Worm (Caenorhabditis elegans) whole organism, midembryonic: ENCODE data around the gene srx-66.

ENCODE experiments used
- T22C8.4 ChIP-seq: fragments of 200-800 bp; sonication (Bioruptor generic); IDR thresholded peaks from 2 replicates; pipeline ENCODE4 v1.3.6; 2022; ENCODE audit warnings: missing genetic modification characterization, missing compliant biosample characterization
- cog-1 ChIP-seq: sonication (generic microtip); optimal IDR thresholded peaks from 2 replicates; lab custom pipeline; 2016; ENCODE audit warnings: missing genetic modification characterization, missing compliant biosample characterization
- flt-1 ChIP-seq: fragments of 200-800 bp; sonication (Bioruptor generic); IDR thresholded peaks from 2 replicates; pipeline ENCODE4 v1.3.6; 2022; ENCODE audit warnings: missing genetic modification characterization, missing compliant biosample characterization
- klf-2 ChIP-seq: fragments of 200-800 bp; sonication (Bioruptor generic); conservative IDR thresholded peaks from 2 replicates; pipeline ENCODE4 v1.3.6; 2022; ENCODE audit warnings: missing genetic modification reagents, missing genetic modification characterization, missing compliant biosample characterization
- med-1 ChIP-seq: sonication (generic microtip); optimal IDR thresholded peaks from 2 replicates; lab custom pipeline; 2017; ENCODE audit warnings: missing genetic modification characterization, mild to moderate bottlenecking, missing compliant biosample characterization, antibody characterized with exemption, missing genetic modification reagents; ENCODE audit not compliant: insufficient read depth
- ref-1 ChIP-seq: fragments of 200-800 bp; sonication (Bioruptor generic); conservative IDR thresholded peaks from 2 replicates; pipeline ENCODE4 v1.3.6; 2022; ENCODE audit warnings: missing genetic modification reagents, missing genetic modification characterization, missing compliant biosample characterization
- tab-1 ChIP-seq: fragments of 200-800 bp; sonication (Bioruptor generic); IDR thresholded peaks from 2 replicates; pipeline ENCODE4 v1.3.6; 2022; ENCODE audit warnings: missing genetic modification characterization, missing compliant biosample characterization
- ztf-23 ChIP-seq: fragments of 200-800 bp; sonication (Bioruptor generic); IDR thresholded peaks from 2 replicates; pipeline ENCODE4 v1.3.6; 2022; ENCODE audit warnings: missing genetic modification reagents, missing genetic modification characterization, missing compliant biosample characterization
- ztf-29 ChIP-seq: fragments of 200-800 bp; sonication (Bioruptor generic); IDR thresholded peaks from 2 replicates; pipeline ENCODE4 v1.3.6; 2022; ENCODE audit warnings: missing genetic modification reagents, missing genetic modification characterization, missing compliant biosample characterization

The srx-66 gene

ce11 chrV:3892361-3892904, 27.0 kb upstream of the srx-66 start, which contains the start of gene C17E7.4:
C17E7.4 (plus strand) TSS chrV:3892854.
- TF ChIP-seq ztf-23 = no peak
- no peak for TF ChIP-seq ztf-29
- no peak for TF ChIP-seq klf-2 (GFP tag; lab: Robert Waterston, UW)
- TF ChIP-seq ref-1 (GFP tag; lab: Robert Waterston, UW) = no peak
- no peak for TF ChIP-seq T22C8.4
- no peak for TF ChIP-seq flt-1
- no peak for TF ChIP-seq tab-1
- TF ChIP-seq cog-1 (tag; lab: Kevin White, UChicago) = no peak
- no peak for TF ChIP-seq med-1 (GFP tag; lab: Kevin White, UChicago)

- TF ChIP-seq cog-1 (tag; lab: Kevin White, UChicago) = no peak
- no peak for TF ChIP-seq T22C8.4
- no peak for TF ChIP-seq med-1 (GFP tag; lab: Kevin White, UChicago)
- TF ChIP-seq ztf-23 = no peak
- no peak for TF ChIP-seq flt-1
- TF ChIP-seq tab-1 = no peak
- TF ChIP-seq ztf-29 = no peak
- no peak for TF ChIP-seq ref-1 (GFP tag; lab: Robert Waterston, UW)
- no peak for TF ChIP-seq klf-2 (GFP tag; lab: Robert Waterston, UW)
These were observed 24.7 kb upstream of the srx-66 start, which contains the start of gene sre-9 for ce11 chrV:3894661-3895060. sre-9 (plus strand) TSS chrV:3894961.

DNA sequence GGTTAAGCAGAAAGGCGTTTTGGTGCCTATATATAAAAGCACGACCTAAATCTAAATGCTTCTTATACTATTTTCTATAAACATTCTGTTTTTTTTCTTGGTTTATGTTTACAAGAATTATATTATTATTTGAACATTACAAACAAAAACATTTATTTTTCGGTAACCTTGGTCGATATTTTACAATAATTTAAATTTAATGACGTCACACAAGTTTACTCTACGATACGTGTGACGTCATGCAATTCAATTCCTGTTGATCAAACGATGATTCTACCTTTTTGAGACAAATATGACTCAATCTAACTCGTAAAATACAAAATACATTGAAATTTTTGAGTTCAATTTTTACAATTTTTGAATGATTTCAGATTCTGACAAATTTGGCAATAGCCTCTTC, 23.4 kb upstream of the srx-66 start:
- TF ChIP-seq ztf-29 (no peak), T22C8.4 (no peak), cog-1 (tag; lab: Kevin White, UChicago) (no peak), tab-1 (no peak), ztf-23 (no peak), flt-1 (no peak), klf-2 (GFP tag; lab: Robert Waterston, UW) (no peak), ref-1 (GFP tag; lab: Robert Waterston, UW) (no peak), med-1 (GFP tag; lab: Kevin White, UChicago) (no peak)

DNA sequence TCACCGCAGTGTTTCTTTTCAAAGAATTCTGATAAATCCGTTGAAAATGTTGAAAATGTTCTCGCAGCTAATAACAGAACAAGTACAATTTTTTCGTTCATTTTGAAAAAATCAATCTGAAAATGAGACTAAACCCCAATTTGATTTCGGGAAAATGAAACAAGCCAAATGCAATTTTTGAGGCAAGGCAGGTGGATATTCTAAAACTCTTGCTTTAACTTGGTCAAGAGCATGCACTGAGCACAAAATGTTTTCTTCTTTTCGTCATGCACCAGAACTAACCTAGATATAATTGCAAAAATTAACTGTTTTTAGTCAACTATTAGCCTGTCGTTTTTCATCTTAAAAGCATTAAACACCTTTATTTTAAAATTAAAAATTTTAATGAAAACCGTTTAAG, 19.3 kb upstream of the srx-66 start, which contains the start of gene irld-22:
Gene irld-22, minus strand, starts transcription at position 101 of the 400 bp plus-strand sequence.
- TF ChIP-seq klf-2 (GFP tag; lab: Robert Waterston, UW) (no peak), flt-1 (no peak), cog-1 (tag; lab: Kevin White, UChicago) (no peak)

- TF ChIP-seq klf-2 (GFP tag; lab: Robert Waterston, UW) (no peak), flt-1 (no peak), ref-1 (GFP tag; lab: Robert Waterston, UW) (no peak), T22C8.4 (no peak), med-1 (GFP tag; lab: Kevin White, UChicago) (no peak), ztf-23 (no peak), ztf-29 (no peak), tab-1 (no peak), cog-1 (tag; lab: Kevin White, UChicago) (no peak)
These were observed 16.8 kb upstream of the srx-66 start, which contains the start of the genes str-229 and srh-190 for ce11 chrV:3902458-3903157. str-229 (minus strand) TSS chrV:3902558. srh-190 (plus strand) TSS chrV:3903107.

ce11 chrV:3903424-3903823, 16.0 kb upstream of the srx-66 start:
- TF ChIP-seq ztf-29 (no peak), cog-1 (tag; lab: Kevin White, UChicago) (no peak), T22C8.4 (no peak), klf-2 (GFP tag; lab: Robert Waterston, UW) (no peak), flt-1 (no peak), med-1 (GFP tag; lab: Kevin White, UChicago) (no peak), tab-1 (no peak), ref-1 (GFP tag; lab: Robert Waterston, UW) (no peak), ztf-23 (no peak)

- no peak for TF ChIP-seq flt-1
- no peak for TF ChIP-seq ztf-23
- TF ChIP-seq cog-1 (tag; lab: Kevin White, UChicago) = no peak
- TF ChIP-seq T22C8.4 = no peak
- no peak for TF ChIP-seq med-1 (GFP tag; lab: Kevin White, UChicago)
- TF ChIP-seq tab-1 = no peak
These were observed 13.5 kb upstream of the srx-66 start, which contains the start of gene nhr-156 for ce11 chrV:3905841-3906240. nhr-156 (plus strand) TSS chrV:3906106.

- TF ChIP-seq flt-1 (no peak), tab-1 (no peak), med-1 (GFP tag; lab: Kevin White, UChicago) (no peak), T22C8.4 (no peak), ref-1 (GFP tag; lab: Robert Waterston, UW) (no peak), ztf-23 (no peak), ztf-29 (no peak), klf-2 (GFP tag; lab: Robert Waterston, UW) (no peak), cog-1 (tag; lab: Kevin White, UChicago) (no peak)
These were observed 6.9 kb upstream of the srx-66 start, which contains the start of gene srx-68 for ce11 chrV:3912472-3912871. srx-68 (plus strand) TSS chrV:3912772.

ce11 chrV:3913131-3913530, 6.3 kb upstream of the srx-66 start:
- no peak for TF ChIP-seq flt-1
- TF ChIP-seq cog-1 (tag; lab: Kevin White, UChicago) = no peak
- TF ChIP-seq T22C8.4 = no peak
- no peak for TF ChIP-seq tab-1
- TF ChIP-seq ztf-23 = no peak
- TF ChIP-seq klf-2 (GFP tag; lab: Robert Waterston, UW) = no peak
- TF ChIP-seq ref-1 (GFP tag; lab: Robert Waterston, UW) = no peak
- no peak for TF ChIP-seq ztf-29
- TF ChIP-seq med-1 (GFP tag; lab: Kevin White, UChicago) = no peak

- TF ChIP-seq ztf-23 (no peak), klf-2 (GFP tag; lab: Robert Waterston, UW) (no peak), flt-1 (no peak), T22C8.4 (no peak), ztf-29 (no peak), cog-1 (tag; lab: Kevin White, UChicago) (no peak), med-1 (GFP tag; lab: Kevin White, UChicago) (no peak), tab-1 (no peak), ref-1 (GFP tag; lab: Robert Waterston, UW) (no peak)
These were observed 2.9 kb upstream of the srx-66 start, which contains the start of gene srx-67 for ce11 chrV:3916480-3916879. srx-67 (plus strand) TSS chrV:3916780.
